Worm (Caenorhabditis elegans) whole organism, mixed stage, embryonic: ENCODE measurements around the gene F52E1.2.

Source experiments
- M03D4.4 ChIP-seq: sonication (generic microtip); optimal IDR thresholded peaks from 2 replicates; lab custom pipeline; 2017; ENCODE audit warnings: mild to moderate bottlenecking, missing genetic modification characterization, missing compliant biosample characterization
- bed-3 ChIP-seq: fragments of 200-800 bp; sonication (Bioruptor generic); optimal IDR thresholded peaks from 3 replicates; lab custom pipeline; 2018; ENCODE audit warnings: mild to moderate bottlenecking, missing genetic modification characterization, moderate library complexity, missing compliant biosample characterization
- blmp-1 ChIP-seq: fragments of 150-350 bp; optimal IDR thresholded peaks from 2 replicates; lab custom pipeline; 2014; ENCODE audit warnings: missing biosample characterization, missing genetic modification characterization
- ceh-43 ChIP-seq: fragments of 200-800 bp; sonication (Bioruptor generic); optimal IDR thresholded peaks from 2 replicates; lab custom pipeline; 2018; ENCODE audit warnings: mild to moderate bottlenecking, missing genetic modification characterization, moderate library complexity, missing compliant biosample characterization
- ceh-83 ChIP-seq: fragments of 200-800 bp; sonication (Bioruptor generic); optimal IDR thresholded peaks from 2 replicates; lab custom pipeline; 2018; ENCODE audit warnings: mild to moderate bottlenecking, missing genetic modification characterization, missing compliant biosample characterization
- ces-1 ChIP-seq: fragments of 150-350 bp; optimal IDR thresholded peaks from 2 replicates; lab custom pipeline; 2014; ENCODE audit warnings: missing biosample characterization, missing genetic modification reagents, missing genetic modification characterization
- cnd-1 ChIP-seq: fragments of 200-800 bp; sonication (Bioruptor generic); optimal IDR thresholded peaks from 2 replicates; lab custom pipeline; 2018; ENCODE audit warnings: mild to moderate bottlenecking, missing genetic modification characterization, missing compliant biosample characterization
- drap-1 ChIP-seq: fragments of 200-800 bp; sonication (Bioruptor generic); optimal IDR thresholded peaks from 3 replicates; lab custom pipeline; 2018; ENCODE audit warnings: mild to moderate bottlenecking, missing genetic modification characterization, missing compliant biosample characterization
- elt-1 ChIP-seq: sonication (generic microtip); optimal IDR thresholded peaks from 2 replicates; lab custom pipeline; 2017; ENCODE audit warnings: missing genetic modification characterization, mild to moderate bottlenecking, missing compliant biosample characterization, antibody characterized with exemption, moderate library complexity, borderline replicate concordance; ENCODE audit not compliant: insufficient read depth
- elt-3 ChIP-seq: fragments of 150-350 bp; optimal IDR thresholded peaks from 2 replicates; lab custom pipeline; 2014; ENCODE audit warnings: missing biosample characterization, missing genetic modification characterization
- ham-2 ChIP-seq: fragments of 200-800 bp; sonication (Bioruptor generic); optimal IDR thresholded peaks from 2 replicates; lab custom pipeline; 2018; ENCODE audit warnings: mild to moderate bottlenecking, missing genetic modification characterization, missing compliant biosample characterization
- hlh-1 ChIP-seq: fragments of 150-350 bp; optimal IDR thresholded peaks from 2 replicates; lab custom pipeline; 2014; ENCODE audit warnings: missing biosample characterization, missing genetic modification reagents, missing genetic modification characterization
- lin-13 ChIP-seq: fragments of 150-350 bp; optimal IDR thresholded peaks from 2 replicates; lab custom pipeline; 2014; ENCODE audit warnings: missing biosample characterization, missing genetic modification characterization
- lin-32 ChIP-seq: fragments of 200-800 bp; sonication (Bioruptor generic); optimal IDR thresholded peaks from 2 replicates; lab custom pipeline; 2018; ENCODE audit warnings: mild to moderate bottlenecking, missing genetic modification characterization, missing compliant biosample characterization
- lsy-2 ChIP-seq: fragments of 150-350 bp; optimal IDR thresholded peaks from 2 replicates; lab custom pipeline; 2014; ENCODE audit warnings: missing biosample characterization, missing genetic modification characterization
- mep-1 ChIP-seq: fragments of 150-350 bp; optimal IDR thresholded peaks from 2 replicates; lab custom pipeline; 2017; ENCODE audit warnings: missing biosample characterization, missing genetic modification reagents, missing genetic modification characterization, inconsistent platforms
- mls-2 ChIP-seq: sonication (generic microtip); optimal IDR thresholded peaks from 2 replicates; lab custom pipeline; 2016; ENCODE audit warnings: mild to moderate bottlenecking, missing genetic modification characterization, moderate library complexity, missing compliant biosample characterization
- nhr-12 ChIP-seq: fragments of 150-350 bp; optimal IDR thresholded peaks from 2 replicates; lab custom pipeline; 2014; ENCODE audit warnings: missing biosample characterization, missing genetic modification characterization
- nhr-2 ChIP-seq: fragments of 150-350 bp; optimal IDR thresholded peaks from 2 replicates; lab custom pipeline; 2014; ENCODE audit warnings: missing biosample characterization, missing genetic modification characterization
- nhr-237 ChIP-seq: fragments of 150-350 bp; optimal IDR thresholded peaks from 2 replicates; lab custom pipeline; 2014; ENCODE audit warnings: missing biosample characterization, missing genetic modification characterization
- nhr-28 ChIP-seq: fragments of 150-350 bp; optimal IDR thresholded peaks from 2 replicates; lab custom pipeline; 2014; ENCODE audit warnings: missing biosample characterization, missing genetic modification characterization
- nhr-76 ChIP-seq: sonication (generic microtip); optimal IDR thresholded peaks from 2 replicates; lab custom pipeline; 2017; ENCODE audit warnings: missing biosample characterization, missing genetic modification characterization
- pha-4 ChIP-seq: fragments of 150-350 bp; optimal IDR thresholded peaks from 2 replicates; lab custom pipeline; 2018; ENCODE audit warnings: missing biosample characterization, missing genetic modification reagents, missing genetic modification characterization
- sem-2 ChIP-seq: fragments of 200-800 bp; sonication (Bioruptor generic); optimal IDR thresholded peaks from 2 replicates; lab custom pipeline; 2018; ENCODE audit warnings: mild to moderate bottlenecking, missing genetic modification characterization, missing compliant biosample characterization
- snpc-4 ChIP-seq: fragments of 150-350 bp; optimal IDR thresholded peaks from 2 replicates; lab custom pipeline; 2014; ENCODE audit warnings: missing biosample characterization, missing genetic modification characterization
- tbx-8 ChIP-seq: fragments of 200-800 bp; sonication (Bioruptor generic); optimal IDR thresholded peaks from 2 replicates; lab custom pipeline; 2018; ENCODE audit warnings: mild to moderate bottlenecking, missing genetic modification characterization, moderate library complexity, missing compliant biosample characterization
- unc-120 ChIP-seq: sonication (generic microtip); optimal IDR thresholded peaks from 2 replicates; lab custom pipeline; 2017; ENCODE audit warnings: missing genetic modification characterization, missing compliant biosample characterization; ENCODE audit not compliant: poor library complexity, severe bottlenecking
- unc-39 ChIP-seq: fragments of 150-350 bp; optimal IDR thresholded peaks from 2 replicates; lab custom pipeline; 2014; ENCODE audit warnings: missing biosample characterization, missing genetic modification characterization
- ztf-11 ChIP-seq: fragments of 150-350 bp; optimal IDR thresholded peaks from 2 replicates; lab custom pipeline; 2014; ENCODE audit warnings: missing biosample characterization, missing genetic modification characterization

The F52E1.2 gene

ce11 chrV:8406911-8407310 lies 3.5 kb upstream of the F52E1.2 start:
- TF ChIP-seq unc-120 (no peak), nhr-237 (tag; lab: Kevin White, UChicago) (no peak), ceh-83 (GFP tag; lab: Kevin White, UChicago) (no peak), mep-1 (tag; lab: Kevin White, UChicago) (no peak), nhr-28 (tag; lab: Kevin White, UChicago) (no peak), mls-2 (no peak), lin-13 (no peak), bed-3 (no peak), blmp-1 (no peak), ceh-43 (GFP tag; lab: Kevin White, UChicago) (no peak), nhr-76 (tag; lab: Kevin White, UChicago) (no peak), unc-39 (tag; lab: Kevin White, UChicago) (no peak), lin-32 (GFP tag; lab: Kevin White, UChicago) (no peak), ham-2 (GFP tag; lab: Kevin White, UChicago) (no peak)

ce11 chrV:8409594-8409993 lies 801 bp upstream of the F52E1.2 start:
- TF ChIP-seq tbx-8 (GFP tag; lab: Kevin White, UChicago) (no peak), blmp-1 (peak; percentile 78)

ce11 chrV:8413432-8414021 lies 3.1 kb downstream of the F52E1.2 start, which contains the start of gene vha-18:
vha-18 (minus strand) TSS chrV:8413482.
- TF ChIP-seq ztf-11 (tag; lab: Kevin White, UChicago) (no peak), sem-2 (GFP tag; lab: Kevin White, UChicago) (no peak), mep-1 (tag; lab: Kevin White, UChicago) (no peak), elt-1 (tag; lab: Kevin White, UChicago) (no peak), lin-13 (no peak), tbx-8 (GFP tag; lab: Kevin White, UChicago) (no peak), hlh-1 (no peak), lsy-2 (tag; lab: Kevin White, UChicago) (no peak), ces-1 (GFP tag; lab: Kevin White, UChicago) (no peak), unc-39 (tag; lab: Kevin White, UChicago) (no peak), ceh-43 (GFP tag; lab: Kevin White, UChicago) (no peak), mls-2 (no peak), M03D4.4 (no peak), elt-3 (tag; lab: Kevin White, UChicago) (no peak), nhr-237 (tag; lab: Kevin White, UChicago) (no peak)

ce11 chrV:8414036-8414728 lies 3.8 kb downstream of the F52E1.2 start, which contains the start of gene pos-1:
pos-1 (plus strand) TSS chrV:8414086.
- no peak for TF ChIP-seq nhr-28 (tag; lab: Kevin White, UChicago)
- TF ChIP-seq unc-120 = no peak
- TF ChIP-seq drap-1 (GFP tag; lab: Kevin White, UChicago) = no peak
- no peak for TF ChIP-seq pha-4 (tag; lab: Kevin White, UChicago)
- no peak for TF ChIP-seq nhr-237 (tag; lab: Kevin White, UChicago)
- TF ChIP-seq cnd-1 (tag; lab: Kevin White, UChicago) = no peak
- no peak for TF ChIP-seq ceh-43 (GFP tag; lab: Kevin White, UChicago)
- no peak for TF ChIP-seq unc-39 (tag; lab: Kevin White, UChicago)
- TF ChIP-seq elt-1 (tag; lab: Kevin White, UChicago) = no peak
- TF ChIP-seq mls-2 = no peak
- no peak for TF ChIP-seq snpc-4 (tag; lab: Kevin White, UChicago)
- TF ChIP-seq, all 35 proteins: peak for 0

ce11 chrV:8415113-8415530 lies 4.7 kb downstream of the F52E1.2 start:
- no peak for TF ChIP-seq nhr-2
- TF ChIP-seq bed-3 = no peak
- TF ChIP-seq nhr-12 (tag; lab: Kevin White, UChicago) = no peak
